Worm (Caenorhabditis elegans) whole organism, late embryonic: ENCODE data around the gene str-35.

Experiments
- K09A11.1 ChIP-seq: sonication (generic microtip); optimal IDR thresholded peaks from 2 replicates; lab custom pipeline; 2017; ENCODE audit warnings: antibody characterized with exemption, mild to moderate bottlenecking, missing genetic modification characterization, missing compliant biosample characterization; ENCODE audit not compliant: insufficient read depth
- T23F11.4 ChIP-seq: fragments of 200-800 bp; sonication (Bioruptor generic); optimal IDR thresholded peaks from 2 replicates; lab custom pipeline; 2018; ENCODE audit warnings: mild to moderate bottlenecking, missing genetic modification characterization, missing compliant biosample characterization
- Y22D7AL.16 ChIP-seq: sonication (generic microtip); optimal IDR thresholded peaks from 2 replicates; lab custom pipeline; 2016; ENCODE audit warnings: missing genetic modification characterization, missing compliant biosample characterization
- ceh-22 ChIP-seq: sonication (generic microtip); optimal IDR thresholded peaks from 2 replicates; lab custom pipeline; 2017; ENCODE audit warnings: missing biosample characterization, missing genetic modification characterization
- ceh-45 ChIP-seq: fragments of 200-800 bp; sonication (Bioruptor generic); IDR thresholded peaks from 2 replicates; pipeline ENCODE4 v1.3.6; 2022; ENCODE audit warnings: missing genetic modification reagents, missing genetic modification characterization, missing compliant biosample characterization
- ceh-6 ChIP-seq: fragments of 200-800 bp; sonication (Bioruptor generic); optimal IDR thresholded peaks from 2 replicates; lab custom pipeline; 2018; ENCODE audit warnings: mild to moderate bottlenecking, missing genetic modification characterization, missing compliant biosample characterization
- che-1 ChIP-seq: sonication (generic microtip); optimal IDR thresholded peaks from 2 replicates; lab custom pipeline; 2016; ENCODE audit warnings: mild to moderate bottlenecking, missing genetic modification characterization, missing compliant biosample characterization
- elt-2 ChIP-seq: sonication (generic microtip); optimal IDR thresholded peaks from 2 replicates; lab custom pipeline; 2016; ENCODE audit warnings: missing genetic modification reagents, missing genetic modification characterization, missing compliant biosample characterization
- elt-4 ChIP-seq: sonication (generic microtip); optimal IDR thresholded peaks from 2 replicates; lab custom pipeline; 2016; ENCODE audit warnings: missing genetic modification characterization, missing compliant biosample characterization
- hlh-15 ChIP-seq: sonication (generic microtip); optimal IDR thresholded peaks from 2 replicates; lab custom pipeline; 2016; ENCODE audit warnings: missing genetic modification characterization, missing compliant biosample characterization
- lim-6 ChIP-seq: sonication (generic microtip); optimal IDR thresholded peaks from 2 replicates; lab custom pipeline; 2016; ENCODE audit warnings: missing genetic modification characterization, missing compliant biosample characterization
- lin-11 ChIP-seq: fragments of 200-800 bp; sonication (Bioruptor generic); optimal IDR thresholded peaks from 2 replicates; lab custom pipeline; 2018; ENCODE audit warnings: mild to moderate bottlenecking, missing genetic modification characterization, missing compliant biosample characterization
- nhr-11 ChIP-seq: fragments of 150-350 bp; optimal IDR thresholded peaks from 2 replicates; lab custom pipeline; 2014; ENCODE audit warnings: missing biosample characterization, missing genetic modification characterization
- pax-1 ChIP-seq: fragments of 150-350 bp; optimal IDR thresholded peaks from 2 replicates; lab custom pipeline; 2014; ENCODE audit warnings: missing biosample characterization, missing genetic modification characterization
- pqm-1 ChIP-seq: sonication (generic microtip); optimal IDR thresholded peaks from 2 replicates; lab custom pipeline; 2016; ENCODE audit warnings: missing genetic modification characterization, missing compliant biosample characterization
- ref-2 ChIP-seq: sonication (generic microtip); optimal IDR thresholded peaks from 2 replicates; lab custom pipeline; 2016; ENCODE audit warnings: missing genetic modification characterization, missing compliant biosample characterization
- syd-9 ChIP-seq: sonication (generic microtip); optimal IDR thresholded peaks from 2 replicates; lab custom pipeline; 2016; ENCODE audit warnings: mild to moderate bottlenecking, missing genetic modification characterization, moderate library complexity, missing compliant biosample characterization
- tbx-2 ChIP-seq: sonication (generic microtip); optimal IDR thresholded peaks from 2 replicates; lab custom pipeline; 2016; ENCODE audit warnings: missing genetic modification characterization, missing compliant biosample characterization
- zip-5 ChIP-seq: sonication (generic microtip); optimal IDR thresholded peaks from 2 replicates; lab custom pipeline; 2016; ENCODE audit warnings: missing genetic modification characterization, missing compliant biosample characterization
- ztf-16 ChIP-seq: sonication (generic microtip); optimal IDR thresholded peaks from 2 replicates; lab custom pipeline; 2017; ENCODE audit warnings: missing genetic modification characterization, missing compliant biosample characterization

Gene str-35

ce11 chrV:4525106-4525505 lies 50.5 kb downstream of the str-35 start:
- TF ChIP-seq ztf-16 (tag; lab: Kevin White, UChicago): no peak
- TF ChIP-seq syd-9 (tag; lab: Kevin White, UChicago): no peak
- no peak for TF ChIP-seq pqm-1 (tag; lab: Kevin White, UChicago)
- no peak for TF ChIP-seq T23F11.4 (GFP tag; lab: Kevin White, UChicago)
- no peak for TF ChIP-seq ceh-6
- TF ChIP-seq Y22D7AL.16 (tag; lab: Kevin White, UChicago): no peak
- no peak for TF ChIP-seq nhr-11
- no peak for TF ChIP-seq zip-5
- TF ChIP-seq lim-6 (tag; lab: Kevin White, UChicago): no peak
- no peak for TF ChIP-seq ref-2 (tag; lab: Kevin White, UChicago)
- no peak for TF ChIP-seq K09A11.1 (tag; lab: Kevin White, UChicago)
- TF ChIP-seq elt-2: no peak
- TF ChIP-seq che-1: no peak
- no peak for TF ChIP-seq elt-4 (tag; lab: Kevin White, UChicago)
- TF ChIP-seq pax-1 (tag; lab: Kevin White, UChicago): no peak
- TF ChIP-seq ceh-45 (GFP tag; lab: Robert Waterston, UW): no peak

- peak; percentile 19 for TF ChIP-seq tbx-2 (tag; lab: Kevin White, UChicago)
- no peak for TF ChIP-seq hlh-15 (tag; lab: Kevin White, UChicago)
- no peak for TF ChIP-seq lin-11
- TF ChIP-seq ceh-22 (tag; lab: Kevin White, UChicago): no peak
Measured at ce11 chrV:4525512-4525911, 50.9 kb downstream of the str-35 start.
